Worm (Caenorhabditis elegans) whole organism, mixed stage, embryonic: ENCODE results near the gene C13G5.2.

ENCODE experiments used
- bed-3 ChIP-seq: fragments of 200-800 bp; sonication (Bioruptor generic); optimal IDR thresholded peaks from 3 replicates; lab custom pipeline; 2018; ENCODE audit warnings: mild to moderate bottlenecking, missing genetic modification characterization, moderate library complexity, missing compliant biosample characterization
- blmp-1 ChIP-seq: fragments of 150-350 bp; optimal IDR thresholded peaks from 2 replicates; lab custom pipeline; 2014; ENCODE audit warnings: missing biosample characterization, missing genetic modification characterization
- ceh-39 ChIP-seq: fragments of 150-350 bp; optimal IDR thresholded peaks from 2 replicates; lab custom pipeline; 2014; ENCODE audit warnings: missing biosample characterization, missing genetic modification characterization
- ceh-43 ChIP-seq: fragments of 200-800 bp; sonication (Bioruptor generic); optimal IDR thresholded peaks from 2 replicates; lab custom pipeline; 2018; ENCODE audit warnings: mild to moderate bottlenecking, missing genetic modification characterization, moderate library complexity, missing compliant biosample characterization
- ceh-83 ChIP-seq: fragments of 200-800 bp; sonication (Bioruptor generic); optimal IDR thresholded peaks from 2 replicates; lab custom pipeline; 2018; ENCODE audit warnings: mild to moderate bottlenecking, missing genetic modification characterization, missing compliant biosample characterization
- ces-1 ChIP-seq: fragments of 150-350 bp; optimal IDR thresholded peaks from 2 replicates; lab custom pipeline; 2014; ENCODE audit warnings: missing biosample characterization, missing genetic modification reagents, missing genetic modification characterization
- cnd-1 ChIP-seq: fragments of 200-800 bp; sonication (Bioruptor generic); optimal IDR thresholded peaks from 2 replicates; lab custom pipeline; 2018; ENCODE audit warnings: mild to moderate bottlenecking, missing genetic modification characterization, missing compliant biosample characterization
- drap-1 ChIP-seq: fragments of 200-800 bp; sonication (Bioruptor generic); optimal IDR thresholded peaks from 3 replicates; lab custom pipeline; 2018; ENCODE audit warnings: mild to moderate bottlenecking, missing genetic modification characterization, missing compliant biosample characterization
- elt-1 ChIP-seq: sonication (generic microtip); optimal IDR thresholded peaks from 2 replicates; lab custom pipeline; 2017; ENCODE audit warnings: missing genetic modification characterization, mild to moderate bottlenecking, missing compliant biosample characterization, antibody characterized with exemption, moderate library complexity, borderline replicate concordance; ENCODE audit not compliant: insufficient read depth
- elt-3 ChIP-seq: fragments of 150-350 bp; optimal IDR thresholded peaks from 2 replicates; lab custom pipeline; 2014; ENCODE audit warnings: missing biosample characterization, missing genetic modification characterization
- flh-1 ChIP-seq: fragments of 200-800 bp; sonication (Bioruptor generic); optimal IDR thresholded peaks from 2 replicates; lab custom pipeline; 2018; ENCODE audit warnings: mild to moderate bottlenecking, missing genetic modification characterization, moderate library complexity, missing compliant biosample characterization
- ham-2 ChIP-seq: fragments of 200-800 bp; sonication (Bioruptor generic); optimal IDR thresholded peaks from 2 replicates; lab custom pipeline; 2018; ENCODE audit warnings: mild to moderate bottlenecking, missing genetic modification characterization, missing compliant biosample characterization
- hlh-1 ChIP-seq: fragments of 150-350 bp; optimal IDR thresholded peaks from 2 replicates; lab custom pipeline; 2014; ENCODE audit warnings: missing biosample characterization, missing genetic modification reagents, missing genetic modification characterization
- lin-13 ChIP-seq: fragments of 150-350 bp; optimal IDR thresholded peaks from 2 replicates; lab custom pipeline; 2014; ENCODE audit warnings: missing biosample characterization, missing genetic modification characterization
- lsy-2 ChIP-seq: fragments of 150-350 bp; optimal IDR thresholded peaks from 2 replicates; lab custom pipeline; 2014; ENCODE audit warnings: missing biosample characterization, missing genetic modification characterization
- mab-5 ChIP-seq: fragments of 150-350 bp; optimal IDR thresholded peaks from 2 replicates; lab custom pipeline; 2014; ENCODE audit warnings: missing biosample characterization, missing genetic modification characterization
- mep-1 ChIP-seq: fragments of 150-350 bp; optimal IDR thresholded peaks from 2 replicates; lab custom pipeline; 2017; ENCODE audit warnings: missing biosample characterization, missing genetic modification reagents, missing genetic modification characterization, inconsistent platforms
- mls-2 ChIP-seq: sonication (generic microtip); optimal IDR thresholded peaks from 2 replicates; lab custom pipeline; 2016; ENCODE audit warnings: mild to moderate bottlenecking, missing genetic modification characterization, moderate library complexity, missing compliant biosample characterization
- nhr-2 ChIP-seq: fragments of 150-350 bp; optimal IDR thresholded peaks from 2 replicates; lab custom pipeline; 2014; ENCODE audit warnings: missing biosample characterization, missing genetic modification characterization
- nhr-237 ChIP-seq: fragments of 150-350 bp; optimal IDR thresholded peaks from 2 replicates; lab custom pipeline; 2014; ENCODE audit warnings: missing biosample characterization, missing genetic modification characterization
- nhr-28 ChIP-seq: fragments of 150-350 bp; optimal IDR thresholded peaks from 2 replicates; lab custom pipeline; 2014; ENCODE audit warnings: missing biosample characterization, missing genetic modification characterization
- nhr-76 ChIP-seq: sonication (generic microtip); optimal IDR thresholded peaks from 2 replicates; lab custom pipeline; 2017; ENCODE audit warnings: missing biosample characterization, missing genetic modification characterization
- pha-4 ChIP-seq: fragments of 150-350 bp; optimal IDR thresholded peaks from 2 replicates; lab custom pipeline; 2018; ENCODE audit warnings: missing biosample characterization, missing genetic modification reagents, missing genetic modification characterization
- sem-2 ChIP-seq: fragments of 200-800 bp; sonication (Bioruptor generic); optimal IDR thresholded peaks from 2 replicates; lab custom pipeline; 2018; ENCODE audit warnings: mild to moderate bottlenecking, missing genetic modification characterization, missing compliant biosample characterization
- snpc-4 ChIP-seq: fragments of 150-350 bp; optimal IDR thresholded peaks from 2 replicates; lab custom pipeline; 2014; ENCODE audit warnings: missing biosample characterization, missing genetic modification characterization
- tbx-8 ChIP-seq: fragments of 200-800 bp; sonication (Bioruptor generic); optimal IDR thresholded peaks from 2 replicates; lab custom pipeline; 2018; ENCODE audit warnings: mild to moderate bottlenecking, missing genetic modification characterization, moderate library complexity, missing compliant biosample characterization
- unc-39 ChIP-seq: fragments of 150-350 bp; optimal IDR thresholded peaks from 2 replicates; lab custom pipeline; 2014; ENCODE audit warnings: missing biosample characterization, missing genetic modification characterization
- zip-8 ChIP-seq: fragments of 150-350 bp; optimal IDR thresholded peaks from 2 replicates; lab custom pipeline; 2014; ENCODE audit warnings: missing biosample characterization, missing genetic modification characterization
- ztf-11 ChIP-seq: fragments of 150-350 bp; optimal IDR thresholded peaks from 2 replicates; lab custom pipeline; 2014; ENCODE audit warnings: missing biosample characterization, missing genetic modification characterization

The C13G5.2 gene

ce11 chrIII:8588592-8589153 is 29.6 kb downstream of the C13G5.2 start, which contains the start of gene glr-1:
Gene glr-1 (minus strand): TSS chrIII:8588642.
- TF ChIP-seq drap-1 = no peak
- peak; percentile 92 for TF ChIP-seq ces-1 (GFP tag; lab: Kevin White, UChicago)

ce11 chrIII:8580802-8581201 is 37.5 kb downstream of the C13G5.2 start, which contains the start of gene doxa-1:
Gene doxa-1 (plus strand): TSS chrIII:8581102.
- no peak for TF ChIP-seq nhr-2 (tag; lab: Kevin White, UChicago)
- TF ChIP-seq ceh-83 = no peak
- TF ChIP-seq lsy-2 (tag; lab: Kevin White, UChicago) = no peak
- no peak for TF ChIP-seq drap-1
- TF ChIP-seq pha-4 (tag; lab: Kevin White, UChicago) = no peak
- TF ChIP-seq ztf-11 (tag; lab: Kevin White, UChicago) = no peak
- TF ChIP-seq cnd-1 (tag; lab: Kevin White, UChicago) = no peak
- TF ChIP-seq unc-39 (tag; lab: Kevin White, UChicago) = no peak
- TF ChIP-seq zip-8 (tag; lab: Kevin White, UChicago) = no peak
- no peak for TF ChIP-seq ceh-39
- TF ChIP-seq sem-2 = no peak
- TF ChIP-seq nhr-28 (tag; lab: Kevin White, UChicago) = no peak
- TF ChIP-seq bed-3 (GFP tag; lab: Kevin White, UChicago) = no peak
- TF ChIP-seq mls-2 (tag; lab: Kevin White, UChicago) = no peak
- no peak for TF ChIP-seq flh-1 (GFP tag; lab: Kevin White, UChicago)
- TF ChIP-seq mep-1 (tag; lab: Kevin White, UChicago) = no peak
- no peak for TF ChIP-seq ham-2 (GFP tag; lab: Kevin White, UChicago)

- TF ChIP-seq flh-1 (GFP tag; lab: Kevin White, UChicago) (no peak), tbx-8 (GFP tag; lab: Kevin White, UChicago) (no peak), ces-1 (GFP tag; lab: Kevin White, UChicago) (no peak), ceh-83 (no peak), ceh-39 (no peak), zip-8 (tag; lab: Kevin White, UChicago) (no peak), blmp-1 (peak; percentile 70)
Observed at ce11 chrIII:8579367-8579766, 38.9 kb downstream of the C13G5.2 start.

- no peak for TF ChIP-seq mep-1 (tag; lab: Kevin White, UChicago)
- TF ChIP-seq mab-5 (tag; lab: Kevin White, UChicago) = no peak
- no peak for TF ChIP-seq lsy-2 (tag; lab: Kevin White, UChicago)
- no peak for TF ChIP-seq zip-8 (tag; lab: Kevin White, UChicago)
- no peak for TF ChIP-seq elt-1
- TF ChIP-seq lin-13 (tag; lab: Kevin White, UChicago) = no peak
- TF ChIP-seq ceh-43 (GFP tag; lab: Kevin White, UChicago) = no peak
- no peak for TF ChIP-seq ceh-39
- TF ChIP-seq nhr-76 (tag; lab: Kevin White, UChicago) = no peak
Observed at ce11 chrIII:8578381-8578780, 39.9 kb downstream of the C13G5.2 start.

- no peak for TF ChIP-seq snpc-4
- no peak for TF ChIP-seq ceh-83
- TF ChIP-seq mab-5 (tag; lab: Kevin White, UChicago) = no peak
- no peak for TF ChIP-seq tbx-8 (GFP tag; lab: Kevin White, UChicago)
- TF ChIP-seq drap-1 = no peak
- no peak for TF ChIP-seq flh-1 (GFP tag; lab: Kevin White, UChicago)
- no peak for TF ChIP-seq elt-3 (tag; lab: Kevin White, UChicago)
- no peak for TF ChIP-seq mls-2 (tag; lab: Kevin White, UChicago)
- TF ChIP-seq ces-1 (GFP tag; lab: Kevin White, UChicago) = no peak
- no peak for TF ChIP-seq elt-1
- no peak for TF ChIP-seq nhr-237
- TF ChIP-seq lsy-2 (tag; lab: Kevin White, UChicago) = no peak
- no peak for TF ChIP-seq hlh-1
- TF ChIP-seq zip-8 (tag; lab: Kevin White, UChicago) = no peak
- no peak for TF ChIP-seq nhr-76 (tag; lab: Kevin White, UChicago)
- TF ChIP-seq, all 35 proteins: peak for 0
Observed at ce11 chrIII:8577534-8577933, 40.7 kb downstream of the C13G5.2 start.
